Fruit fly (Drosophila melanogaster) whole organism, prepupa: ENCODE measurements around the gene CG32755.
A peak's percentile ranks its signal among the peaks of the same experiment; 100 is the strongest.

Experiments used
- Blimp-1 ChIP-seq: fragments of 200-800 bp; sonication (Bioruptor generic); optimal IDR thresholded peaks from 3 replicates; lab custom pipeline; 2017; ENCODE audit warnings: missing biosample characterization, missing genetic modification characterization, mild to moderate bottlenecking, moderate library complexity, missing genetic modification reagents
- CG10631 ChIP-seq: fragments of 200-800 bp; sonication (Bioruptor generic); optimal IDR thresholded peaks from 2 replicates; lab custom pipeline; 2016; ENCODE audit warnings: missing biosample characterization, missing genetic modification characterization
- CG10669 ChIP-seq: fragments of 200-800 bp; sonication (Bioruptor generic); optimal IDR thresholded peaks from 3 replicates; lab custom pipeline; 2018; ENCODE audit warnings: missing biosample characterization, mild to moderate bottlenecking, missing genetic modification characterization, moderate library complexity
- CG11294 ChIP-seq: fragments of 200-800 bp; sonication (Bioruptor generic); IDR thresholded peaks from 2 replicates; pipeline ENCODE4 v1.3.6; 2022; ENCODE audit warnings: missing biosample characterization, missing genetic modification characterization
- CG11762 ChIP-seq: fragments of 200-800 bp; sonication (Bioruptor generic); optimal IDR thresholded peaks from 3 replicates; lab custom pipeline; 2016; ENCODE audit warnings: missing biosample characterization, missing genetic modification characterization; ENCODE audit not compliant: insufficient read depth
- CG11902 ChIP-seq: fragments of 200-800 bp; sonication (Bioruptor generic); optimal IDR thresholded peaks from 3 replicates; lab custom pipeline; 2016; ENCODE audit warnings: missing biosample characterization, missing genetic modification characterization
- CG15336 ChIP-seq: fragments of 200-800 bp; sonication (Bioruptor generic); IDR thresholded peaks from 2 replicates; pipeline ENCODE4 v1.3.6; 2022; ENCODE audit warnings: missing biosample characterization, missing genetic modification characterization
- CG3032 ChIP-seq: fragments of 200-800 bp; optimal IDR thresholded peaks from 2 replicates; lab custom pipeline; 2019; ENCODE audit warnings: missing biosample characterization, mild to moderate bottlenecking, missing genetic modification characterization, moderate library complexity
- CG31627 ChIP-seq: fragments of 200-800 bp; sonication (Bioruptor generic); optimal IDR thresholded peaks from 3 replicates; lab custom pipeline; 2016; ENCODE audit warnings: missing biosample characterization, missing genetic modification characterization
- CG34406 ChIP-seq: fragments of 200-800 bp; sonication (Bioruptor generic); optimal IDR thresholded peaks from 3 replicates; lab custom pipeline; 2016; ENCODE audit warnings: missing biosample characterization, missing genetic modification characterization
- CG6163 ChIP-seq: fragments of 200-800 bp; sonication (Bioruptor generic); IDR thresholded peaks from 3 replicates; pipeline ENCODE4 v1.3.6; 2022; ENCODE audit warnings: missing biosample characterization, missing genetic modification characterization
- CG6276 ChIP-seq: fragments of 200-800 bp; sonication (Bioruptor generic); optimal IDR thresholded peaks from 2 replicates; lab custom pipeline; 2017; ENCODE audit warnings: missing biosample characterization, mild to moderate bottlenecking, missing genetic modification characterization
- CG6854 ChIP-seq: fragments of 200-800 bp; sonication (Bioruptor generic); optimal IDR thresholded peaks from 2 replicates; lab custom pipeline; 2017; ENCODE audit warnings: missing biosample characterization, mild to moderate bottlenecking, missing genetic modification characterization
- CG7368 ChIP-seq: fragments of 200-800 bp; sonication (Bioruptor generic); optimal IDR thresholded peaks from 3 replicates; lab custom pipeline; 2016; ENCODE audit warnings: missing biosample characterization, missing genetic modification characterization
- CG8119 ChIP-seq: fragments of 200-800 bp; sonication (Bioruptor generic); IDR thresholded peaks from 3 replicates; pipeline ENCODE4 v1.3.6; 2022; ENCODE audit warnings: missing biosample characterization, missing genetic modification characterization
- CG8632 ChIP-seq: fragments of 200-800 bp; sonication (Bioruptor generic); optimal IDR thresholded peaks from 3 replicates; lab custom pipeline; 2016; ENCODE audit warnings: missing biosample characterization, missing genetic modification characterization
- CG9139 ChIP-seq: fragments of 200-800 bp; sonication (Bioruptor generic); optimal IDR thresholded peaks from 3 replicates; lab custom pipeline; 2017; ENCODE audit warnings: missing biosample characterization, mild to moderate bottlenecking, missing genetic modification characterization
- Eip75B ChIP-seq: fragments of 200-800 bp; sonication (Bioruptor generic); optimal IDR thresholded peaks from 3 replicates; lab custom pipeline; 2016; ENCODE audit warnings: missing biosample characterization, missing genetic modification characterization
- Eip78C ChIP-seq: fragments of 200-800 bp; sonication (Bioruptor generic); peaks from one replicate; lab custom pipeline; 2016; ENCODE audit warnings: missing biosample characterization, missing genetic modification characterization
- Eip93F ChIP-seq: fragments of 200-800 bp; sonication (Bioruptor generic); optimal IDR thresholded peaks from 2 replicates; lab custom pipeline; 2016; ENCODE audit warnings: missing biosample characterization, mild to moderate bottlenecking, missing genetic modification characterization
- Ets21C ChIP-seq: fragments of 200-800 bp; sonication (Bioruptor generic); optimal IDR thresholded peaks from 3 replicates; lab custom pipeline; 2016; ENCODE audit warnings: missing biosample characterization, missing genetic modification characterization
- Ets96B ChIP-seq: fragments of 200-800 bp; optimal IDR thresholded peaks from 2 replicates; lab custom pipeline; 2019; ENCODE audit warnings: missing biosample characterization, mild to moderate bottlenecking, missing genetic modification characterization, moderate library complexity
- Gug ChIP-seq: fragments of 200-800 bp; sonication (Bioruptor generic); IDR thresholded peaks from 2 replicates; pipeline ENCODE4 v1.3.6; 2022; ENCODE audit warnings: missing biosample characterization, missing genetic modification characterization
- Hr38 ChIP-seq: sonication (Bioruptor generic); optimal IDR thresholded peaks from 2 replicates; lab custom pipeline; 2016; ENCODE audit warnings: missing biosample characterization, missing genetic modification characterization
- Hr39 ChIP-seq: fragments of 200-800 bp; sonication (Bioruptor generic); optimal IDR thresholded peaks from 2 replicates; lab custom pipeline; 2016; ENCODE audit warnings: missing biosample characterization, missing genetic modification characterization
- Hr4 ChIP-seq: fragments of 200-800 bp; sonication (Bioruptor generic); optimal IDR thresholded peaks from 3 replicates; lab custom pipeline; 2016; ENCODE audit warnings: missing biosample characterization, missing genetic modification characterization
- Lpt ChIP-seq: fragments of 200-800 bp; sonication (Bioruptor generic); optimal IDR thresholded peaks from 3 replicates; lab custom pipeline; 2016; ENCODE audit warnings: missing biosample characterization, missing genetic modification characterization
- Met ChIP-seq: fragments of 200-800 bp; sonication (Bioruptor generic); optimal IDR thresholded peaks from 3 replicates; lab custom pipeline; 2016; ENCODE audit warnings: missing biosample characterization, missing genetic modification characterization
- Smox ChIP-seq: fragments of 200-800 bp; sonication (Bioruptor generic); optimal IDR thresholded peaks from 3 replicates; lab custom pipeline; 2016; ENCODE audit warnings: missing biosample characterization, missing genetic modification characterization
- Sox102F ChIP-seq: fragments of 200-800 bp; sonication (Bioruptor generic); optimal IDR thresholded peaks from 2 replicates; lab custom pipeline; 2016; ENCODE audit warnings: missing biosample characterization, mild to moderate bottlenecking, missing genetic modification characterization
- Sox15 ChIP-seq: fragments of 200-800 bp; sonication (Bioruptor generic); optimal IDR thresholded peaks from 3 replicates; lab custom pipeline; 2016; ENCODE audit warnings: missing biosample characterization, missing genetic modification characterization
- achi ChIP-seq: fragments of 200-800 bp; sonication (Bioruptor generic); optimal IDR thresholded peaks from 3 replicates; lab custom pipeline; 2016; ENCODE audit warnings: missing biosample characterization, missing genetic modification characterization
- acj6 ChIP-seq: fragments of 200-800 bp; sonication (Bioruptor generic); optimal IDR thresholded peaks from 3 replicates; lab custom pipeline; 2016; ENCODE audit warnings: missing biosample characterization, missing genetic modification characterization
- dac ChIP-seq: fragments of 200-800 bp; sonication (Bioruptor generic); optimal IDR thresholded peaks from 2 replicates; lab custom pipeline; 2017; ENCODE audit warnings: missing biosample characterization, mild to moderate bottlenecking, missing genetic modification characterization
- dsx ChIP-seq: fragments of 200-800 bp; optimal IDR thresholded peaks from 3 replicates; lab custom pipeline; 2019; ENCODE audit warnings: missing biosample characterization, mild to moderate bottlenecking, missing genetic modification characterization, moderate library complexity; ENCODE audit not compliant: poor library complexity, severe bottlenecking
- eg ChIP-seq: fragments of 200-800 bp; sonication (Bioruptor generic); IDR thresholded peaks from 3 replicates; pipeline ENCODE4 v1.3.6; 2022; ENCODE audit warnings: missing biosample characterization, missing genetic modification characterization
- esn ChIP-seq: fragments of 200-800 bp; sonication (Bioruptor generic); optimal IDR thresholded peaks from 2 replicates; lab custom pipeline; 2016; ENCODE audit warnings: missing biosample characterization, mild to moderate bottlenecking, missing genetic modification characterization, moderate library complexity
- fd59A ChIP-seq: fragments of 200-800 bp; sonication (Bioruptor generic); optimal IDR thresholded peaks from 2 replicates; lab custom pipeline; 2017; ENCODE audit warnings: missing biosample characterization, mild to moderate bottlenecking, missing genetic modification characterization, missing genetic modification reagents
- fd85E ChIP-seq: fragments of 200-800 bp; sonication (Bioruptor generic); optimal IDR thresholded peaks from 3 replicates; lab custom pipeline; 2016; ENCODE audit warnings: missing biosample characterization, missing genetic modification characterization
- fkh ChIP-seq: fragments of 200-800 bp; sonication (Bioruptor generic); optimal IDR thresholded peaks from 3 replicates; lab custom pipeline; 2017; ENCODE audit warnings: missing biosample characterization, mild to moderate bottlenecking, missing genetic modification characterization, moderate library complexity
- lz ChIP-seq: fragments of 200-800 bp; sonication (Bioruptor generic); optimal IDR thresholded peaks from 3 replicates; lab custom pipeline; 2016; ENCODE audit warnings: missing biosample characterization, missing genetic modification characterization
- net ChIP-seq: fragments of 200-800 bp; sonication (Bioruptor generic); optimal IDR thresholded peaks from 3 replicates; lab custom pipeline; 2016; ENCODE audit warnings: missing biosample characterization, missing genetic modification characterization
- spab ChIP-seq: fragments of 200-800 bp; sonication (Bioruptor generic); optimal IDR thresholded peaks from 2 replicates; lab custom pipeline; 2017; ENCODE audit warnings: missing biosample characterization, mild to moderate bottlenecking, missing genetic modification characterization, missing genetic modification reagents
- ss ChIP-seq, 2 experiments: fragments of 200-800 bp; sonication (Bioruptor generic); optimal IDR thresholded peaks; 2 replicates in 1 of 2; 3 replicates in 1 of 2; lab custom pipeline; 2017 to 2018; ENCODE audit warnings: mild to moderate bottlenecking in 2 of 2, missing biosample characterization in 2 of 2, missing genetic modification characterization in 2 of 2, moderate library complexity in 1 of 2
- svp ChIP-seq: fragments of 200-800 bp; sonication (Bioruptor generic); peaks from one replicate; lab custom pipeline; 2016; ENCODE audit warnings: missing biosample characterization, missing genetic modification characterization
- topi ChIP-seq: fragments of 200-800 bp; sonication (Bioruptor generic); optimal IDR thresholded peaks from 3 replicates; lab custom pipeline; 2016; ENCODE audit warnings: missing biosample characterization, missing genetic modification characterization

The CG32755 gene

dm6 chrX:5995951-5996350, 45.9 kb downstream of the CG32755 start (continued):
- TF ChIP-seq esn (GFP tag; lab: Kevin White, UChicago) (peak; percentile 16), Eip78C (GFP tag; lab: Kevin White, UChicago) (peak; percentile 59)

- no peak for TF ChIP-seq Hr39 (GFP tag; lab: Kevin White, UChicago)
- no peak for TF ChIP-seq CG11762 (GFP tag; lab: Kevin White, UChicago)
- no peak for TF ChIP-seq Met (GFP tag; lab: Kevin White, UChicago)
- no peak for TF ChIP-seq fd59A
- no peak for TF ChIP-seq svp (GFP tag; lab: Kevin White, UChicago)
- no peak for TF ChIP-seq CG10669 (GFP tag; lab: Kevin White, UChicago)
- TF ChIP-seq CG15336 (GFP tag; lab: Robert Waterston, UW), result no peak
- no peak for TF ChIP-seq CG8119 (GFP tag; lab: Robert Waterston, UW)
- TF ChIP-seq Gug (GFP tag; lab: Robert Waterston, UW), result no peak
Measured at dm6 chrX:5997931-5998330, 47.9 kb downstream of the CG32755 start.

DNA sequence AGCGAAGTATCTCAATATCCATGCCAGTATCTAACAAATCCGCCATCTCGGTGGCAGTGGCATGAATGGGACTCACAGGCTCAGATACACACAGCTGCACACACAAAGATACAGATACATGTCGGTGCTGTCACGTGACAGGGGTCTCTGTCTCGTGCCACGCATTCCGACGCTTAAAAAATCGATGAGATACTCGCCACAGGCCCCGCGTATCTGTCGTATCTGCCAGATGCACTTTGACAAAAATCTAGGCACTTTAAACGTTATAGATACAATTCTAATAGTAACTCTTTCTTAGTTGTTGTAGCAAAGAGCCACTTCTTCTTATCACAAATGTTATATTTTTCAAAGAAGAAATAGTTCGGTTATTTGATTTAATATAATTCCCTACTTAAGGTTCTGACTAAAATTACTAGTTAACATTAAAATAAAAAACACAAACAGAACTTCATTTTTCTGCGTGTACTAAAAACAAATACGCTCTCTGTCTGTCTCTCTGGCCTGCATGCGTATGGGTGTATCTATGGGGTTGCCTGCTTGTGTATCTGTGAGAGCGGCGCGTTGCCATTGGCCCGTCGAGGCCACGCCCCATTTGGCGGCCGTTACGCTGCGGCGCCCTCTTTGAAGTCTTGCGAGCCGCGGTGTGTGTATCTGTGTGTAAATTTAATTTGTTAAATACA, 50.8 kb downstream of the CG32755 start, which contains the start of gene CG4766:
CG4766 (minus strand) TSS at position 51 of the 680 bp plus-strand sequence.
- TF ChIP-seq fd85E (GFP tag; lab: Kevin White, UChicago), result peak; percentile 36
- TF ChIP-seq ss (GFP tag; optimal IDR thresholded peaks at IDR 0.05; lab: Kevin White, UChicago), result peak; percentile 56 to 81
- TF ChIP-seq CG6163, result peak; percentile 84; the same call in 2 of the 3 replicates
- peak; percentile 83 for TF ChIP-seq CG3032 (tag; lab: Kevin White, UChicago)
- TF ChIP-seq Smox, result peak; percentile 84
- peak; percentile 91 for TF ChIP-seq Met (GFP tag; lab: Kevin White, UChicago)
- TF ChIP-seq Hr38 (GFP tag; lab: Kevin White, UChicago), result no peak
- peak; percentile 74 for TF ChIP-seq CG7368
- TF ChIP-seq Ets21C, result peak; percentile 77
- TF ChIP-seq Blimp-1 (GFP tag; lab: Kevin White, UChicago), result peak; percentile 55
- TF ChIP-seq dac (GFP tag; lab: Kevin White, UChicago), result peak; percentile 53
- TF ChIP-seq topi (GFP tag; lab: Kevin White, UChicago), result peak; percentile 88
- TF ChIP-seq CG15336 (GFP tag; lab: Robert Waterston, UW), result peak; percentile 90
- peak; percentile 83 for TF ChIP-seq net (GFP tag; lab: Kevin White, UChicago)
- TF ChIP-seq Lpt (GFP tag; lab: Kevin White, UChicago), result peak; percentile 77
- peak; percentile 83 for TF ChIP-seq CG31627 (GFP tag; lab: Kevin White, UChicago)
- TF ChIP-seq Eip93F (GFP tag; lab: Kevin White, UChicago), result peak; percentile 23
- TF ChIP-seq Hr4 (GFP tag; lab: Kevin White, UChicago), result peak; percentile 88
- peak; percentile 72 for TF ChIP-seq CG11902 (GFP tag; lab: Kevin White, UChicago)
- peak; percentile 28 for TF ChIP-seq CG9139
- peak; percentile 88 for TF ChIP-seq Ets96B (tag; lab: Kevin White, UChicago)
- TF ChIP-seq spab, result peak; percentile 73
- TF ChIP-seq CG10631 (GFP tag; lab: Kevin White, UChicago), result peak; percentile 86
- peak; percentile 22 for TF ChIP-seq CG6854 (GFP tag; lab: Kevin White, UChicago)
- TF ChIP-seq dsx, result peak; percentile 56
- peak; percentile 86 for TF ChIP-seq Hr39 (GFP tag; lab: Kevin White, UChicago)
- peak; percentile 97 for TF ChIP-seq Eip78C (GFP tag; lab: Kevin White, UChicago)
- peak; percentile 77 for TF ChIP-seq CG8632 (GFP tag; lab: Kevin White, UChicago)
- peak; percentile 70 for TF ChIP-seq CG6276
- peak; percentile 86 for TF ChIP-seq acj6 (GFP tag; lab: Kevin White, UChicago)
- peak; percentile 82 for TF ChIP-seq achi (GFP tag; lab: Kevin White, UChicago)
- TF ChIP-seq fkh, result peak; percentile 85
- peak; percentile 93 for TF ChIP-seq Eip75B (GFP tag; lab: Kevin White, UChicago)
- TF ChIP-seq CG10669 (GFP tag; lab: Kevin White, UChicago), result peak; percentile 82
- peak; percentile 69 for TF ChIP-seq Sox15 (GFP tag; lab: Kevin White, UChicago)
- TF ChIP-seq CG11294 (GFP tag; lab: Robert Waterston, UW), result peak; percentile 61; the same call in 1 of the 2 replicates
- peak; percentile 90 for TF ChIP-seq lz (GFP tag; lab: Kevin White, UChicago)
- peak; percentile 79 for TF ChIP-seq CG34406 (GFP tag; lab: Kevin White, UChicago)
- peak; percentile 78 for TF ChIP-seq eg (GFP tag; lab: Robert Waterston, UW)
- peak; percentile 83 for TF ChIP-seq Sox102F
